Fruit fly (Drosophila melanogaster): ENCODE data around the gene Rrp1.

- TF ChIP-seq dmrt93B (GFP tag; optimal IDR thresholded peaks at IDR 0.05) (no peak), brk (GFP tag; optimal IDR thresholded peaks at IDR 0.05) (no peak), CG32264 (GFP tag; optimal IDR thresholded peaks at IDR 0.05) (no peak), Rel (GFP tag; optimal IDR thresholded peaks at IDR 0.05) (no peak), Rel (tag; optimal IDR thresholded peaks at IDR 0.05) (no peak), usp (GFP tag; optimal IDR thresholded peaks at IDR 0.05) (no peak), CG9705 (GFP tag; optimal IDR thresholded peaks at IDR 0.05) (no peak)
Measured at dm6 chr2L:2939698-2940097, 32.6 kb downstream of the Rrp1 start.

Data from whole organism, wandering third instar larva.